Worm (Caenorhabditis elegans) whole organism, L1 larva: ENCODE measurements around the gene Y32G9B.1.

Source experiments
- mab-9 ChIP-seq: fragments of 200-800 bp; sonication (Bioruptor generic); IDR thresholded peaks from 2 replicates; pipeline ENCODE4 v1.3.6; 2022; ENCODE audit warnings: missing genetic modification reagents, missing genetic modification characterization, missing compliant biosample characterization
- nhr-71 ChIP-seq: sonication (generic microtip); optimal IDR thresholded peaks from 2 replicates; lab custom pipeline; 2016; ENCODE audit warnings: mild to moderate bottlenecking, missing genetic modification characterization, moderate library complexity, missing compliant biosample characterization

ce11 chrV:1804034-1804542 lies 25.8 kb downstream of the Y32G9B.1 start:
- TF ChIP-seq nhr-71 (no peak), mab-9 (GFP tag; lab: Robert Waterston, UW) (no peak)
